Fruit fly (Drosophila melanogaster) whole organism, adult: ENCODE results near the gene SoYb.

Experiments
- CG11617 ChIP-seq: fragments of 200-800 bp; sonication (Bioruptor generic); optimal IDR thresholded peaks from 2 replicates; lab custom pipeline; 2017; ENCODE audit warnings: mild to moderate bottlenecking, missing biosample characterization, missing genetic modification reagents, missing genetic modification characterization
- CG12768 ChIP-seq: fragments of 200-800 bp; sonication (Bioruptor generic); optimal IDR thresholded peaks from 2 replicates; lab custom pipeline; 2017; ENCODE audit warnings: missing biosample characterization, missing genetic modification characterization, mild to moderate bottlenecking, moderate library complexity, missing genetic modification reagents
- CG14711 ChIP-seq: fragments of 200-800 bp; sonication (Bioruptor generic); optimal IDR thresholded peaks from 2 replicates; lab custom pipeline; 2018; ENCODE audit warnings: missing biosample characterization, mild to moderate bottlenecking, missing genetic modification characterization, moderate library complexity
- CG1620 ChIP-seq: fragments of 200-800 bp; sonication (Bioruptor generic); optimal IDR thresholded peaks from 2 replicates; lab custom pipeline; 2016; ENCODE audit warnings: missing biosample characterization, missing genetic modification characterization
- CG33017 ChIP-seq: fragments of 200-800 bp; sonication (Bioruptor generic); optimal IDR thresholded peaks from 2 replicates; lab custom pipeline; 2018; ENCODE audit warnings: missing biosample characterization, mild to moderate bottlenecking, missing genetic modification characterization, moderate library complexity
- CG5204 ChIP-seq: fragments of 200-800 bp; sonication (Bioruptor generic); optimal IDR thresholded peaks from 2 replicates; lab custom pipeline; 2016; ENCODE audit warnings: missing biosample characterization, missing genetic modification characterization
- CG7045 ChIP-seq: fragments of 200-800 bp; sonication (Bioruptor generic); optimal IDR thresholded peaks from 2 replicates; lab custom pipeline; 2017; ENCODE audit warnings: missing biosample characterization, mild to moderate bottlenecking, missing genetic modification characterization
- CG7101 ChIP-seq: fragments of 200-800 bp; sonication (Bioruptor generic); optimal IDR thresholded peaks from 2 replicates; lab custom pipeline; 2018; ENCODE audit warnings: missing biosample characterization, mild to moderate bottlenecking, missing genetic modification characterization, moderate library complexity
- Clk ChIP-seq: fragments of 200-800 bp; sonication (Bioruptor generic); optimal IDR thresholded peaks from 2 replicates; lab custom pipeline; 2017; ENCODE audit warnings: missing biosample characterization, missing genetic modification characterization
- Crg-1 ChIP-seq: fragments of 200-800 bp; sonication (Bioruptor generic); optimal IDR thresholded peaks from 2 replicates; lab custom pipeline; 2016; ENCODE audit warnings: missing biosample characterization, missing genetic modification characterization
- Hr96 ChIP-seq: fragments of 200-800 bp; sonication (Bioruptor generic); optimal IDR thresholded peaks from 2 replicates; lab custom pipeline; 2016; ENCODE audit warnings: missing biosample characterization, missing genetic modification characterization
- Mnt ChIP-seq: fragments of 200-800 bp; sonication (Bioruptor generic); optimal IDR thresholded peaks from 2 replicates; lab custom pipeline; 2016; ENCODE audit warnings: missing biosample characterization, mild to moderate bottlenecking, missing genetic modification characterization
- bab1 ChIP-seq: fragments of 200-800 bp; sonication (Bioruptor generic); optimal IDR thresholded peaks from 3 replicates; lab custom pipeline; 2019; ENCODE audit warnings: missing biosample characterization, mild to moderate bottlenecking, missing genetic modification characterization, moderate library complexity
- cic ChIP-seq: fragments of 200-800 bp; sonication (Bioruptor generic); optimal IDR thresholded peaks from 2 replicates; lab custom pipeline; 2017; ENCODE audit warnings: missing biosample characterization, mild to moderate bottlenecking, missing genetic modification characterization, moderate library complexity
- cnc ChIP-seq, 2 experiments: fragments of >200 bp; optimal IDR thresholded peaks; 2 replicates each; lab custom pipeline; 2017
- kay ChIP-seq: fragments of 200-800 bp; sonication (Bioruptor generic); peaks from one replicate; lab custom pipeline; 2016; ENCODE audit warnings: missing biosample characterization, missing genetic modification characterization, borderline replicate concordance
- ovo ChIP-seq: fragments of 200-800 bp; sonication (Bioruptor generic); optimal IDR thresholded peaks from 2 replicates; lab custom pipeline; 2016; ENCODE audit warnings: missing biosample characterization, missing genetic modification characterization
- pad ChIP-seq: fragments of 200-800 bp; sonication (Bioruptor generic); optimal IDR thresholded peaks from 3 replicates; lab custom pipeline; 2017; ENCODE audit warnings: missing biosample characterization, missing genetic modification characterization, mild to moderate bottlenecking, moderate library complexity, missing genetic modification reagents
- tj ChIP-seq: fragments of 200-800 bp; sonication (Bioruptor generic); optimal IDR thresholded peaks from 3 replicates; lab custom pipeline; 2017; ENCODE audit warnings: missing biosample characterization, mild to moderate bottlenecking, missing genetic modification characterization, moderate library complexity
- toe ChIP-seq: fragments of 200-800 bp; sonication (Bioruptor generic); optimal IDR thresholded peaks from 2 replicates; lab custom pipeline; 2016; ENCODE audit warnings: missing biosample characterization, missing genetic modification characterization

Gene SoYb

dm6 chr2L:9984078-9984772 lies 18.3 kb downstream of the SoYb start, which contains the start of gene bib:
Gene bib, plus strand, starts transcription at chr2L:9984645.
- TF ChIP-seq cic (GFP tag; lab: Kevin White, UChicago): no peak
- peak; percentile 39 for TF ChIP-seq CG12768 (GFP tag; lab: Kevin White, UChicago)

- TF ChIP-seq ovo (GFP tag; lab: Kevin White, UChicago) (no peak), Hr96 (GFP tag; lab: Kevin White, UChicago) (no peak), Clk (GFP tag; lab: Kevin White, UChicago) (no peak)
These were observed 20.0 kb downstream of the SoYb start for dm6 chr2L:9982516-9982915.

dm6 chr2L:9981809-9982208 lies 20.7 kb downstream of the SoYb start:
- TF ChIP-seq kay (GFP tag; lab: Kevin White, UChicago): no peak
- TF ChIP-seq Hr96 (GFP tag; lab: Kevin White, UChicago): no peak
- TF ChIP-seq CG12768 (GFP tag; lab: Kevin White, UChicago): no peak
- no peak for TF ChIP-seq ovo (GFP tag; lab: Kevin White, UChicago)
- TF ChIP-seq CG7045: no peak
- no peak for TF ChIP-seq CG5204 (GFP tag; lab: Kevin White, UChicago)
- TF ChIP-seq tj: no peak
- TF ChIP-seq CG1620 (GFP tag; lab: Kevin White, UChicago): no peak

DNA sequence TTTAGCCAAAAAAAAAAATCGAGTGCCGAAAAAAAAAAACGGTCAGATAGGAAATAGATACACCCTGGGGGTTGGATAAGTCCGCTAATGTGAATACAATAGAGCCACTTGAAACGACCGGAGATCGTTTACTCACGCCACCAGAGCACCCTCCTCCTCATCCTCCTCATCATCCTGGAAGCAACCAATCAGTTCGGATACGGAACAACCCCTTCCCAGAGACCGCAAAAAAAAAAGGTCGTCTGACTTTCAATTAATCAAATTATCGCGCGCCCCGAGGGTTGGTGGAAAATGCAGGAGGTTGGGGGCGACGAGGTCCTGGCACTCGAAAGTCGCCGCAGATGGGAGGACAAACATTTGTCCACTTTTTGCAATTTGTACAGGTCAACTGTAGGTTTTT lies 29.9 kb downstream of the SoYb start:
- no peak for TF ChIP-seq kay (GFP tag; lab: Kevin White, UChicago)
- no peak for TF ChIP-seq Hr96 (GFP tag; lab: Kevin White, UChicago)
- TF ChIP-seq CG7045: no peak
- no peak for TF ChIP-seq CG12768 (GFP tag; lab: Kevin White, UChicago)
- no peak for TF ChIP-seq cnc (optimal IDR thresholded peaks at IDR 0.05; lab: Kevin White, UChicago)
- TF ChIP-seq CG33017 (tag; lab: Kevin White, UChicago): no peak
- TF ChIP-seq tj: no peak
- TF ChIP-seq CG1620 (GFP tag; lab: Kevin White, UChicago): no peak
- no peak for TF ChIP-seq bab1 (GFP tag; lab: Kevin White, UChicago)
- TF ChIP-seq toe: no peak
- no peak for TF ChIP-seq CG14711 (tag; lab: Kevin White, UChicago)
- no peak for TF ChIP-seq cic (GFP tag; lab: Kevin White, UChicago)
- no peak for TF ChIP-seq Clk (GFP tag; lab: Kevin White, UChicago)
- no peak for TF ChIP-seq Crg-1 (GFP tag; lab: Kevin White, UChicago)
- TF ChIP-seq CG11617 (GFP tag; lab: Kevin White, UChicago): no peak
- TF ChIP-seq CG5204 (GFP tag; lab: Kevin White, UChicago): no peak
- no peak for TF ChIP-seq Mnt

- TF ChIP-seq CG12768 (GFP tag; lab: Kevin White, UChicago) (no peak), cic (GFP tag; lab: Kevin White, UChicago) (no peak), pad (GFP tag; lab: Kevin White, UChicago) (no peak), Mnt (no peak), CG7101 (tag; lab: Kevin White, UChicago) (no peak), tj (no peak), kay (GFP tag; lab: Kevin White, UChicago) (no peak), CG33017 (tag; lab: Kevin White, UChicago) (no peak), Crg-1 (GFP tag; lab: Kevin White, UChicago) (no peak), CG5204 (GFP tag; lab: Kevin White, UChicago) (no peak), Hr96 (GFP tag; lab: Kevin White, UChicago) (no peak), CG1620 (GFP tag; lab: Kevin White, UChicago) (no peak), cnc (optimal IDR thresholded peaks at IDR 0.05; lab: Kevin White, UChicago) (no peak), toe (no peak), CG11617 (GFP tag; lab: Kevin White, UChicago) (no peak), bab1 (GFP tag; lab: Kevin White, UChicago) (no peak), Clk (GFP tag; lab: Kevin White, UChicago) (no peak), ovo (GFP tag; lab: Kevin White, UChicago) (no peak), CG14711 (tag; lab: Kevin White, UChicago) (no peak), CG7045 (no peak)
These were observed 34.3 kb downstream of the SoYb start for dm6 chr2L:9968201-9968727.

DNA sequence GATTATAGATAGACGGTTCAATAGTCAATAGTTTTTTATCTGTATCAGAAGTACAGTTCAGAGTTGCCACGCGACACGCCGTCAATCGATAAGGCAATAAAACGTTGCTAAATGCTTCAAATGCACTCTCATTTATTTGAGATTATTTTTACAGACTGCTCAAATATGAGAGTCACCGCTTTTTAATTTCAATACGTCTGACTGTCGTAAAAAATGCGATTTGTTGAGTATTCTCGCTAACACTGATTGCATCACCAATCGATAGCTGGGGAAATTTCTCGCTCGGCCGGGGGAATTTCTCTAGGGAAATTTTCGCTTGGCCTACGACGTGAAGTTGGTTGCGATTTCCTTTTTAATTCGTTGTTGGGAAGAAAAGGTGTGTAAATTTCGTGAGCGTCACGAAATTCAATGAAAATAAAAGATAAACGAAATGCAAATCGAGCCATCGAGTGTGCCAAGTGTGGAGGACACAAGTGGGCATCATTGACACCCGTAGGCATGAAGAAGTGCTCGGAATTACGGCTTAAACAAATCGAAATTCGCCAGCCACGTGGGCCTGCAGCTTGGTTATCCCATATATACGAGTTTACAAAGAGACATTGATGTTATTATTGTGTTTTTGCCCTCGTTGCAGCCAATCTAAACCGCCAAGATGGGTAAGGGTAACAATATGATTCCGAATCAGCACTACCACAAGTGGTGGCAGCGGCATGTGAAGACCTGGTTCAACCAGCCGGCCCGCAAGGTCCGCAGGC lies 35.4 kb downstream of the SoYb start, which contains the start of the genes Dref and RpL13:
Gene Dref (minus strand): TSS at position 247 of the 755 bp plus-strand sequence.
Gene RpL13 (plus strand): TSS at position 331 of the 755 bp plus-strand sequence.
- TF ChIP-seq Mnt: peak; percentile 96
- TF ChIP-seq CG33017 (tag; lab: Kevin White, UChicago): peak; percentile 91
- peak; percentile 79 for TF ChIP-seq tj
- peak; percentile 92 for TF ChIP-seq toe
- TF ChIP-seq CG14711 (tag; lab: Kevin White, UChicago): peak; percentile 99
- TF ChIP-seq CG1620 (GFP tag; lab: Kevin White, UChicago): peak; percentile 84
- TF ChIP-seq Clk (GFP tag; lab: Kevin White, UChicago): peak; percentile 76
- TF ChIP-seq CG7101 (tag; lab: Kevin White, UChicago): peak; percentile 95
- peak; percentile 82 for TF ChIP-seq pad (GFP tag; lab: Kevin White, UChicago)
- no peak for TF ChIP-seq cnc (optimal IDR thresholded peaks at IDR 0.05; lab: Kevin White, UChicago)
- TF ChIP-seq bab1 (GFP tag; lab: Kevin White, UChicago): peak; percentile 94
- TF ChIP-seq Crg-1 (GFP tag; lab: Kevin White, UChicago): peak; percentile 89
- TF ChIP-seq CG11617 (GFP tag; lab: Kevin White, UChicago): peak; percentile 97
- TF ChIP-seq kay (GFP tag; lab: Kevin White, UChicago): no peak
- TF ChIP-seq Hr96 (GFP tag; lab: Kevin White, UChicago): peak; percentile 96
- peak; percentile 80 for TF ChIP-seq cic (GFP tag; lab: Kevin White, UChicago)
- no peak for TF ChIP-seq CG5204 (GFP tag; lab: Kevin White, UChicago)
- TF ChIP-seq CG12768 (GFP tag; lab: Kevin White, UChicago): peak; percentile 94
- peak; percentile 93 for TF ChIP-seq CG7045
- TF ChIP-seq ovo (GFP tag; lab: Kevin White, UChicago): peak; percentile 92
